Worm (Caenorhabditis elegans) whole organism, young adult: ENCODE results near the gene tag-342.
A peak's percentile ranks its signal among the peaks of the same experiment; 100 is the strongest.

Experiments
- B0019.2 ChIP-seq: fragments of 200-800 bp; sonication (Bioruptor generic); conservative IDR thresholded peaks from 2 replicates; pipeline ENCODE4 v1.3.6; 2022; ENCODE audit warnings: missing genetic modification reagents, missing genetic modification characterization, missing compliant biosample characterization
- B0261.1 ChIP-seq: sonication (generic microtip); optimal IDR thresholded peaks from 2 replicates; lab custom pipeline; 2016; ENCODE audit warnings: mild to moderate bottlenecking, missing genetic modification characterization, moderate library complexity, missing compliant biosample characterization
- B0336.3 ChIP-seq: fragments of 200-800 bp; sonication (Bioruptor generic); IDR thresholded peaks from 2 replicates; pipeline ENCODE4 v1.3.6; 2022; ENCODE audit warnings: missing genetic modification characterization, missing compliant biosample characterization
- C17E4.6 ChIP-seq: fragments of 200-800 bp; sonication (Bioruptor generic); IDR thresholded peaks from 2 replicates; pipeline ENCODE4 v1.3.6; 2022; ENCODE audit warnings: missing genetic modification reagents, missing genetic modification characterization, missing compliant biosample characterization
- D2030.7 ChIP-seq: fragments of 200-800 bp; sonication (Bioruptor generic); IDR thresholded peaks from 2 replicates; pipeline ENCODE4 v1.3.6; 2022; ENCODE audit warnings: missing genetic modification reagents, missing genetic modification characterization, missing compliant biosample characterization
- F37B4.10 ChIP-seq: fragments of 200-800 bp; sonication (Bioruptor generic); IDR thresholded peaks from 2 replicates; pipeline ENCODE4 v1.3.6; 2022; ENCODE audit warnings: missing genetic modification characterization, missing compliant biosample characterization
- F57A8.1 ChIP-seq: fragments of 200-800 bp; sonication (Bioruptor generic); optimal IDR thresholded peaks from 2 replicates; lab custom pipeline; 2018; ENCODE audit warnings: mild to moderate bottlenecking, missing genetic modification characterization, moderate library complexity, missing compliant biosample characterization
- F57C9.4 ChIP-seq: sonication (generic microtip); optimal IDR thresholded peaks from 2 replicates; lab custom pipeline; 2017; ENCODE audit warnings: mild to moderate bottlenecking, missing genetic modification characterization, missing compliant biosample characterization
- K12H6.12 ChIP-seq: fragments of 200-800 bp; sonication (Bioruptor generic); optimal IDR thresholded peaks from 2 replicates; lab custom pipeline; 2018; ENCODE audit warnings: mild to moderate bottlenecking, missing genetic modification characterization, missing compliant biosample characterization
- T26A5.8 ChIP-seq: sonication (generic microtip); optimal IDR thresholded peaks from 2 replicates; lab custom pipeline; 2016; ENCODE audit warnings: missing genetic modification characterization, missing compliant biosample characterization
- Y53G8AR.9 ChIP-seq: fragments of 200-800 bp; sonication (Bioruptor generic); conservative IDR thresholded peaks from 2 replicates; pipeline ENCODE4 v1.3.6; 2022; ENCODE audit warnings: missing genetic modification reagents, missing genetic modification characterization, missing compliant biosample characterization
- Y56A3A.18 ChIP-seq: fragments of 200-800 bp; sonication (Bioruptor generic); IDR thresholded peaks from 2 replicates; pipeline ENCODE4 v1.3.6; 2022; ENCODE audit warnings: missing genetic modification reagents, missing genetic modification characterization, missing compliant biosample characterization
- Y67H2A.10 ChIP-seq: fragments of 200-800 bp; sonication (Bioruptor generic); conservative IDR thresholded peaks from 2 replicates; pipeline ENCODE4 v1.3.6; 2022; ENCODE audit warnings: missing genetic modification reagents, missing genetic modification characterization, missing compliant biosample characterization
- ZK185.1 ChIP-seq: sonication (generic microtip); optimal IDR thresholded peaks from 2 replicates; lab custom pipeline; 2016; ENCODE audit warnings: mild to moderate bottlenecking, missing genetic modification characterization, missing compliant biosample characterization; ENCODE audit not compliant: poor library complexity, severe bottlenecking
- ama-1 ChIP-seq, 3 experiments: fragments of 150-350 bp in 1 of 3; sonication (generic microtip) in 2 of 3; optimal IDR thresholded peaks; 2 replicates each; lab custom pipeline; 2014 to 2018; ENCODE audit warnings: missing biosample characterization in 2 of 3, missing genetic modification characterization in 2 of 3, missing genetic modification reagents in 2 of 3
- aptf-2 ChIP-seq: fragments of 200-800 bp; sonication (Bioruptor generic); conservative IDR thresholded peaks from 2 replicates; pipeline ENCODE4 v1.3.6; 2022; ENCODE audit warnings: missing genetic modification reagents, missing genetic modification characterization, missing compliant biosample characterization
- athp-1 ChIP-seq: sonication (generic microtip); optimal IDR thresholded peaks from 2 replicates; lab custom pipeline; 2017; ENCODE audit warnings: mild to moderate bottlenecking, missing genetic modification characterization, missing compliant biosample characterization
- attf-3 ChIP-seq: fragments of 200-800 bp; sonication (Bioruptor generic); conservative IDR thresholded peaks from 2 replicates; pipeline ENCODE4 v1.3.6; 2022; ENCODE audit warnings: missing genetic modification reagents, missing genetic modification characterization, missing compliant biosample characterization
- ccch-3 ChIP-seq: fragments of 200-800 bp; sonication (Bioruptor generic); optimal IDR thresholded peaks from 2 replicates; lab custom pipeline; 2018; ENCODE audit warnings: mild to moderate bottlenecking, missing genetic modification characterization, missing compliant biosample characterization
- dox-1 ChIP-seq: fragments of 200-800 bp; sonication (Bioruptor generic); IDR thresholded peaks from 2 replicates; pipeline ENCODE4 v1.3.6; 2022; ENCODE audit warnings: missing genetic modification reagents, missing genetic modification characterization, missing compliant biosample characterization
- dpl-1 ChIP-seq: fragments of 150-350 bp; optimal IDR thresholded peaks from 2 replicates; lab custom pipeline; 2014; ENCODE audit warnings: missing biosample characterization, missing genetic modification reagents, missing genetic modification characterization
- efl-1 ChIP-seq: fragments of 150-350 bp; optimal IDR thresholded peaks from 2 replicates; lab custom pipeline; 2014; ENCODE audit warnings: missing biosample characterization, missing genetic modification reagents, missing genetic modification characterization
- egl-44 ChIP-seq: fragments of 200-800 bp; sonication (Bioruptor generic); IDR thresholded peaks from 2 replicates; pipeline ENCODE4 v1.3.6; 2022; ENCODE audit warnings: missing genetic modification reagents, missing genetic modification characterization, missing compliant biosample characterization
- ets-4 ChIP-seq: fragments of 200-800 bp; sonication (Bioruptor generic); optimal IDR thresholded peaks from 2 replicates; lab custom pipeline; 2018; ENCODE audit warnings: mild to moderate bottlenecking, missing genetic modification characterization, missing compliant biosample characterization
- fkh-3 ChIP-seq: sonication (generic microtip); optimal IDR thresholded peaks from 2 replicates; lab custom pipeline; 2016; ENCODE audit warnings: mild to moderate bottlenecking, missing genetic modification characterization, missing compliant biosample characterization
- him-1 ChIP-seq: sonication (generic microtip); optimal IDR thresholded peaks from 2 replicates; lab custom pipeline; 2016; ENCODE audit warnings: missing genotype, missing genetic modification reagents, missing genetic modification characterization, missing compliant biosample characterization
- hmg-20 ChIP-seq: fragments of 200-800 bp; sonication (Bioruptor generic); IDR thresholded peaks from 2 replicates; pipeline ENCODE4 v1.3.6; 2022; ENCODE audit warnings: missing genetic modification reagents, missing genetic modification characterization, missing compliant biosample characterization
- lag-1 ChIP-seq: fragments of 200-800 bp; sonication (Bioruptor generic); IDR thresholded peaks from 2 replicates; pipeline ENCODE4 v1.3.6; 2022; ENCODE audit warnings: missing genetic modification reagents, missing genetic modification characterization, missing compliant biosample characterization
- lin-35 ChIP-seq, 3 experiments: fragments of 150-350 bp in 2 of 3; sonication (generic microtip) in 1 of 3; optimal IDR thresholded peaks; 2 replicates each; lab custom pipeline; 2014 to 2018; ENCODE audit warnings: missing biosample characterization in 3 of 3, missing genetic modification characterization in 3 of 3, missing genetic modification reagents in 3 of 3
- madf-6 ChIP-seq: fragments of 200-800 bp; sonication (Bioruptor generic); IDR thresholded peaks from 2 replicates; pipeline ENCODE4 v1.3.6; 2022; ENCODE audit warnings: missing genetic modification reagents, missing genetic modification characterization, missing compliant biosample characterization
- mel-28 ChIP-seq: sonication (generic microtip); optimal IDR thresholded peaks from 2 replicates; lab custom pipeline; 2016; ENCODE audit warnings: borderline replicate concordance, mild to moderate bottlenecking, missing genetic modification characterization, missing compliant biosample characterization
- nfya-1 ChIP-seq: sonication (generic microtip); optimal IDR thresholded peaks from 2 replicates; lab custom pipeline; 2017; ENCODE audit warnings: antibody characterized with exemption, missing compliant biosample characterization, missing genetic modification characterization, borderline replicate concordance; ENCODE audit not compliant: insufficient read depth
- nfyb-1 ChIP-seq: fragments of 200-800 bp; sonication (Bioruptor generic); IDR thresholded peaks from 2 replicates; pipeline ENCODE4 v1.3.6; 2022; ENCODE audit warnings: missing genetic modification reagents, missing genetic modification characterization, missing compliant biosample characterization
- nhr-27 ChIP-seq: fragments of 200-800 bp; sonication (Bioruptor generic); optimal IDR thresholded peaks from 2 replicates; lab custom pipeline; 2018; ENCODE audit warnings: mild to moderate bottlenecking, missing genetic modification characterization, moderate library complexity, missing compliant biosample characterization
- nhr-80 ChIP-seq: sonication (generic microtip); optimal IDR thresholded peaks from 2 replicates; lab custom pipeline; 2016; ENCODE audit warnings: missing genetic modification characterization, missing compliant biosample characterization
- pbrm-1 ChIP-seq: fragments of 200-800 bp; sonication (Bioruptor generic); IDR thresholded peaks from 2 replicates; pipeline ENCODE4 v1.3.6; 2022; ENCODE audit warnings: missing genetic modification reagents, missing genetic modification characterization, missing compliant biosample characterization
- pha-4 ChIP-seq: fragments of 150-350 bp; sonication (generic microtip); optimal IDR thresholded peaks from 2 replicates; lab custom pipeline; 2014; ENCODE audit warnings: missing biosample characterization, missing genetic modification reagents, missing genetic modification characterization
- sea-2 ChIP-seq: fragments of 200-800 bp; sonication (Bioruptor generic); IDR thresholded peaks from 2 replicates; pipeline ENCODE4 v1.3.6; 2022; ENCODE audit warnings: missing genetic modification characterization, missing compliant biosample characterization
- sptf-2 ChIP-seq: fragments of 200-800 bp; sonication (Bioruptor generic); optimal IDR thresholded peaks from 2 replicates; lab custom pipeline; 2018; ENCODE audit warnings: mild to moderate bottlenecking, missing genetic modification characterization, missing compliant biosample characterization
- tbp1 ChIP-seq: fragments of 200-800 bp; sonication (Bioruptor generic); optimal IDR thresholded peaks from 2 replicates; lab custom pipeline; 2018; ENCODE audit warnings: mild to moderate bottlenecking, missing genetic modification characterization, missing compliant biosample characterization
- tbx-9 ChIP-seq: sonication (generic microtip); optimal IDR thresholded peaks from 2 replicates; lab custom pipeline; 2016; ENCODE audit warnings: borderline replicate concordance, missing genetic modification characterization, inconsistent platforms, missing compliant biosample characterization
- tlf-1 ChIP-seq: fragments of 200-800 bp; sonication (Bioruptor generic); optimal IDR thresholded peaks from 2 replicates; lab custom pipeline; 2018; ENCODE audit warnings: mild to moderate bottlenecking, missing genetic modification characterization, missing compliant biosample characterization
- unc-62 ChIP-seq: fragments of 150-350 bp; optimal IDR thresholded peaks from 2 replicates; lab custom pipeline; 2014; ENCODE audit warnings: missing biosample characterization, missing genetic modification reagents, missing genetic modification characterization
- zfh-2 ChIP-seq: fragments of 200-800 bp; sonication (Bioruptor generic); conservative IDR thresholded peaks from 2 replicates; pipeline ENCODE4 v1.3.6; 2022; ENCODE audit warnings: missing genetic modification reagents, missing genetic modification characterization, missing compliant biosample characterization
- zim-3 ChIP-seq: sonication (generic microtip); optimal IDR thresholded peaks from 2 replicates; lab custom pipeline; 2017; ENCODE audit warnings: mild to moderate bottlenecking, missing genetic modification characterization, moderate library complexity, missing compliant biosample characterization
- ztf-18 ChIP-seq: sonication (generic microtip); optimal IDR thresholded peaks from 2 replicates; lab custom pipeline; 2016; ENCODE audit warnings: missing genotype, mild to moderate bottlenecking, missing genetic modification characterization, missing compliant biosample characterization
- ztf-28 ChIP-seq: fragments of 200-800 bp; sonication (Bioruptor generic); IDR thresholded peaks from 2 replicates; pipeline ENCODE4 v1.3.6; 2022; ENCODE audit warnings: missing genetic modification reagents, missing genetic modification characterization, missing compliant biosample characterization

tag-342 gene

ce11 chrIII:9443417-9444027 is 24.4 kb upstream of the tag-342 start, which contains the start of gene pir-2 (continued):
- TF ChIP-seq madf-6 (GFP tag; lab: Robert Waterston, UW) (peak; percentile 85), nfya-1 (tag; lab: Kevin White, UChicago) (no peak), nhr-80 (peak; percentile 22), tbp1 (GFP tag; lab: Kevin White, UChicago) (peak; percentile 43), Y53G8AR.9 (GFP tag; lab: Robert Waterston, UW) (no peak), egl-44 (no peak), him-1 (tag; lab: Kevin White, UChicago) (no peak), ama-1 (optimal IDR thresholded peaks at IDR 0.05; lab: Kevin White, UChicago) (no peak), ama-1 (GFP tag; optimal IDR thresholded peaks at IDR 0.05; lab: Kevin White, UChicago) (no peak), lin-35 (GFP tag; optimal IDR thresholded peaks at IDR 0.05; lab: Kevin White, UChicago) (peak; percentile 3 to 89 (median 19)), ets-4 (GFP tag; lab: Kevin White, UChicago) (no peak), D2030.7 (0 out of 2 replicates have a peak, but pooled peaks have one; percentile 16), pbrm-1 (GFP tag; lab: Robert Waterston, UW) (peak; percentile 79), ccch-3 (GFP tag; lab: Kevin White, UChicago) (no peak), K12H6.12 (tag; lab: Kevin White, UChicago) (peak; percentile 40), athp-1 (tag; lab: Kevin White, UChicago) (peak; percentile 52), sptf-2 (GFP tag; lab: Kevin White, UChicago) (no peak), B0261.1 (tag; lab: Kevin White, UChicago) (no peak), ztf-28 (GFP tag; lab: Robert Waterston, UW) (0 out of 2 replicates have a peak, but pooled peaks have one; percentile 52), fkh-3 (tag; lab: Kevin White, UChicago) (no peak), nhr-27 (tag; lab: Kevin White, UChicago) (no peak), pha-4 (tag; lab: Kevin White, UChicago) (no peak), B0336.3 (no peak), aptf-2 (GFP tag; lab: Robert Waterston, UW) (0 out of 2 replicates have a peak, but pooled peaks have one; percentile 36), unc-62 (no peak), ztf-18 (tag; lab: Kevin White, UChicago) (peak; percentile 46), tbx-9 (tag; lab: Kevin White, UChicago) (no peak), F57A8.1 (no peak), B0019.2 (0 out of 2 replicates have a peak, but pooled peaks have one; percentile 27), attf-3 (GFP tag; lab: Robert Waterston, UW) (peak; percentile 55; the same call in 1 of the 2 replicates), F37B4.10 (GFP tag; lab: Robert Waterston, UW) (no peak), Y67H2A.10 (no peak; the same call in 1 of the 2 replicates), zim-3 (tag; lab: Kevin White, UChicago) (no peak), Y56A3A.18 (GFP tag; lab: Robert Waterston, UW) (no peak), C17E4.6 (0 out of 2 replicates have a peak, but pooled peaks have one; percentile 10), F57C9.4 (no peak), efl-1 (GFP tag; lab: Kevin White, UChicago) (peak; percentile 90), dpl-1 (GFP tag; lab: Kevin White, UChicago) (peak; percentile 85), T26A5.8 (no peak), dox-1 (peak; percentile 72), mel-28 (no peak), ZK185.1 (peak; percentile 41), nfyb-1 (GFP tag; lab: Robert Waterston, UW) (peak; percentile 87), lag-1 (no peak), hmg-20 (no peak), zfh-2 (GFP tag; lab: Robert Waterston, UW) (no peak; the same call in 1 of the 2 replicates), sea-2 (GFP tag; lab: Robert Waterston, UW) (no peak), tlf-1 (GFP tag; lab: Kevin White, UChicago) (no peak)
